Fruit fly (Drosophila melanogaster) whole organism, embryonic: ENCODE results near the gene Pex10.
A peak's percentile ranks its signal among the peaks of the same experiment; 100 is the strongest.

ENCODE experiments used
- Atf-2 ChIP-seq: fragments of 200-800 bp; sonication (Bioruptor generic); optimal IDR thresholded peaks from 2 replicates; lab custom pipeline; 2016; ENCODE audit warnings: missing biosample characterization, missing genetic modification characterization
- B-H2 ChIP-seq: fragments of 200-800 bp; sonication (Bioruptor generic); optimal IDR thresholded peaks from 2 replicates; lab custom pipeline; 2018; ENCODE audit warnings: missing biosample characterization, mild to moderate bottlenecking, missing genetic modification characterization
- CG11093 ChIP-seq: fragments of 200-800 bp; sonication (Bioruptor generic); IDR thresholded peaks from 3 replicates; pipeline ENCODE4 v1.3.6; 2022; ENCODE audit warnings: missing biosample characterization, missing genetic modification characterization
- CG11695 ChIP-seq: fragments of 200-800 bp; sonication (Bioruptor generic); IDR thresholded peaks from 3 replicates; pipeline ENCODE4 v1.3.6; 2022; ENCODE audit warnings: missing biosample characterization, missing genetic modification characterization
- CG12236 ChIP-seq: fragments of 200-800 bp; sonication (Bioruptor generic); optimal IDR thresholded peaks from 2 replicates; lab custom pipeline; 2016; ENCODE audit warnings: missing biosample characterization, missing genetic modification characterization
- CG1647 ChIP-seq: fragments of 200-800 bp; sonication (Bioruptor generic); optimal IDR thresholded peaks from 3 replicates; lab custom pipeline; 2016; ENCODE audit warnings: missing biosample characterization, missing genetic modification characterization
- CG16779 ChIP-seq: fragments of 200-800 bp; sonication (Bioruptor generic); IDR thresholded peaks from 2 replicates; pipeline ENCODE4 v1.3.6; 2022; ENCODE audit warnings: missing biosample characterization, missing genetic modification characterization
- CG17186 ChIP-seq: fragments of 200-800 bp; sonication (Bioruptor generic); optimal IDR thresholded peaks from 3 replicates; lab custom pipeline; 2017; ENCODE audit warnings: missing biosample characterization, missing genetic modification reagents, missing genetic modification characterization
- CG1832 ChIP-seq: fragments of 200-800 bp; sonication (Bioruptor generic); optimal IDR thresholded peaks from 2 replicates; lab custom pipeline; 2017; ENCODE audit warnings: missing biosample characterization, mild to moderate bottlenecking, missing genetic modification characterization, inconsistent platforms
- CG30020 ChIP-seq: fragments of 200-800 bp; optimal IDR thresholded peaks from 2 replicates; lab custom pipeline; 2019; ENCODE audit warnings: missing biosample characterization, mild to moderate bottlenecking, missing genetic modification characterization, moderate library complexity
- CG30403 ChIP-seq: fragments of 200-800 bp; sonication (Bioruptor generic); optimal IDR thresholded peaks from 3 replicates; lab custom pipeline; 2016; ENCODE audit warnings: missing biosample characterization, missing genetic modification characterization
- CG3163 ChIP-seq: fragments of 200-800 bp; sonication (Bioruptor generic); optimal IDR thresholded peaks from 3 replicates; lab custom pipeline; 2016; ENCODE audit warnings: missing biosample characterization, missing genetic modification characterization
- CG33557 ChIP-seq: fragments of 200-800 bp; sonication (Bioruptor generic); optimal IDR thresholded peaks from 2 replicates; lab custom pipeline; 2019; ENCODE audit warnings: missing biosample characterization, mild to moderate bottlenecking, missing genetic modification characterization, moderate library complexity
- CG8290 ChIP-seq, 3 experiments: fragments of 200-800 bp; sonication (Bioruptor generic); optimal IDR thresholded peaks; 2 replicates each; lab custom pipeline; 2016 to 2019; ENCODE audit warnings: missing biosample characterization in 3 of 3, missing genetic modification characterization in 3 of 3, mild to moderate bottlenecking in 2 of 3, moderate library complexity in 1 of 3
- CG8388 ChIP-seq: fragments of 200-800 bp; sonication (Bioruptor generic); optimal IDR thresholded peaks from 2 replicates; lab custom pipeline; 2019; ENCODE audit warnings: missing biosample characterization, mild to moderate bottlenecking, missing genetic modification characterization, moderate library complexity
- Dip3 ChIP-seq: fragments of 200-800 bp; sonication (Bioruptor generic); optimal IDR thresholded peaks from 3 replicates; lab custom pipeline; 2016; ENCODE audit warnings: missing biosample characterization, missing genetic modification characterization
- ERR ChIP-seq: fragments of 200-800 bp; sonication (Bioruptor generic); optimal IDR thresholded peaks from 2 replicates; lab custom pipeline; 2016; ENCODE audit warnings: missing biosample characterization, missing genetic modification characterization
- Ets65A ChIP-seq: fragments of 200-800 bp; sonication (Bioruptor generic); peaks from one replicate; lab custom pipeline; 2016; ENCODE audit warnings: missing biosample characterization, missing genetic modification characterization
- Hmx ChIP-seq: fragments of 200-800 bp; sonication (Bioruptor generic); optimal IDR thresholded peaks from 2 replicates; lab custom pipeline; 2016; ENCODE audit warnings: missing biosample characterization, missing genetic modification characterization
- Jarid2 ChIP-seq: fragments of 200-800 bp; sonication (Bioruptor generic); optimal IDR thresholded peaks from 3 replicates; lab custom pipeline; 2017; ENCODE audit warnings: mild to moderate bottlenecking, missing biosample characterization, missing genetic modification reagents, missing genetic modification characterization
- Meics ChIP-seq: fragments of 200-800 bp; sonication (Bioruptor generic); optimal IDR thresholded peaks from 2 replicates; lab custom pipeline; 2017; ENCODE audit warnings: missing biosample characterization, mild to moderate bottlenecking, missing genetic modification characterization
- NFAT ChIP-seq: fragments of 200-800 bp; sonication (Bioruptor generic); IDR thresholded peaks from 2 replicates; pipeline ENCODE4 v1.3.6; 2022; ENCODE audit warnings: missing biosample characterization, missing genetic modification characterization
- PHDP ChIP-seq: fragments of 200-800 bp; sonication (Bioruptor generic); optimal IDR thresholded peaks from 3 replicates; lab custom pipeline; 2018; ENCODE audit warnings: missing biosample characterization, mild to moderate bottlenecking, missing genetic modification characterization, moderate library complexity
- Trl ChIP-seq, 3 experiments: fragments of >200 bp in 2 of 3; fragments of 200-800 bp in 1 of 3; sonication (Bioruptor generic) in 1 of 3; optimal IDR thresholded peaks; 2 replicates in 1 of 3; 3 replicates in 2 of 3; lab custom pipeline; 2016 to 2017; ENCODE audit warnings: missing biosample characterization in 1 of 3, missing genetic modification characterization in 1 of 3
- caup ChIP-seq: fragments of 200-800 bp; sonication (Bioruptor generic); optimal IDR thresholded peaks from 3 replicates; lab custom pipeline; 2017; ENCODE audit warnings: missing biosample characterization, mild to moderate bottlenecking, missing genetic modification characterization, moderate library complexity; ENCODE audit not compliant: severe bottlenecking
- croc ChIP-seq: fragments of 200-800 bp; sonication (Bioruptor generic); conservative IDR thresholded peaks from 3 replicates; pipeline ENCODE4 v1.3.6; 2022; ENCODE audit warnings: missing biosample characterization, missing genetic modification characterization
- crol ChIP-seq: fragments of 200-800 bp; sonication (Bioruptor generic); IDR thresholded peaks from 2 replicates; pipeline ENCODE4 v1.3.6; 2022; ENCODE audit warnings: missing biosample characterization, missing genetic modification characterization
- dati ChIP-seq: fragments of 200-800 bp; sonication (Bioruptor generic); IDR thresholded peaks from 2 replicates; pipeline ENCODE4 v1.3.6; 2022; ENCODE audit warnings: missing biosample characterization, missing genetic modification characterization
- dimm ChIP-seq: fragments of 200-800 bp; sonication (Bioruptor generic); IDR thresholded peaks from 2 replicates; pipeline ENCODE4 v1.3.6; 2022; ENCODE audit warnings: missing biosample characterization, missing genetic modification characterization
- gfzf ChIP-seq: fragments of 200-800 bp; sonication (Bioruptor generic); optimal IDR thresholded peaks from 2 replicates; lab custom pipeline; 2016; ENCODE audit warnings: missing biosample characterization, mild to moderate bottlenecking, missing genetic modification characterization, moderate library complexity
- jumu ChIP-seq: fragments of 200-800 bp; sonication (Bioruptor generic); optimal IDR thresholded peaks from 3 replicates; lab custom pipeline; 2016; ENCODE audit warnings: missing biosample characterization, missing genetic modification characterization
- kni ChIP-seq: fragments of 200-800 bp; sonication (Bioruptor generic); optimal IDR thresholded peaks from 3 replicates; lab custom pipeline; 2017; ENCODE audit warnings: mild to moderate bottlenecking, missing biosample characterization, missing genetic modification reagents, missing genetic modification characterization
- nom ChIP-seq: fragments of 200-800 bp; sonication (Bioruptor generic); optimal IDR thresholded peaks from 2 replicates; lab custom pipeline; 2017; ENCODE audit warnings: missing biosample characterization, missing genetic modification characterization, mild to moderate bottlenecking, moderate library complexity, missing genetic modification reagents
- pfk ChIP-seq: fragments of 200-800 bp; sonication (Bioruptor generic); optimal IDR thresholded peaks from 2 replicates; lab custom pipeline; 2018; ENCODE audit warnings: missing biosample characterization, mild to moderate bottlenecking, missing genetic modification characterization, moderate library complexity
- scrt ChIP-seq: fragments of 200-800 bp; sonication (Bioruptor generic); optimal IDR thresholded peaks from 2 replicates; lab custom pipeline; 2018; ENCODE audit warnings: missing biosample characterization, mild to moderate bottlenecking, missing genetic modification characterization, moderate library complexity
- sens ChIP-seq: fragments of 200-800 bp; sonication (Bioruptor generic); peaks from one replicate; lab custom pipeline; 2016; ENCODE audit warnings: missing biosample characterization, missing genetic modification characterization
- so ChIP-seq: fragments of 200-800 bp; sonication (Bioruptor generic); IDR thresholded peaks from 3 replicates; pipeline ENCODE4 v1.3.6; 2022; ENCODE audit warnings: missing biosample characterization, missing genetic modification characterization
- stwl ChIP-seq: fragments of 200-800 bp; sonication (Bioruptor generic); optimal IDR thresholded peaks from 3 replicates; lab custom pipeline; 2018; ENCODE audit warnings: missing biosample characterization, mild to moderate bottlenecking, missing genetic modification characterization, moderate library complexity
- wor ChIP-seq: fragments of 200-800 bp; sonication (Bioruptor generic); IDR thresholded peaks from 2 replicates; pipeline ENCODE4 v1.3.6; 2022; ENCODE audit warnings: missing biosample characterization, missing genetic modification characterization
- z ChIP-seq: fragments of 200-800 bp; sonication (Bioruptor generic); IDR thresholded peaks from 3 replicates; pipeline ENCODE4 v1.3.6; 2022; ENCODE audit warnings: missing biosample characterization, missing genetic modification characterization

The Pex10 gene

dm6 chr3L:1592822-1593452 is 34.9 kb downstream of the Pex10 start (continued):
- no peak for TF ChIP-seq CG8388 (GFP tag; lab: Kevin White, UChicago)
- no peak for TF ChIP-seq gfzf (GFP tag; lab: Kevin White, UChicago)
- TF ChIP-seq CG12236 (GFP tag; lab: Kevin White, UChicago) = no peak
- TF ChIP-seq B-H2 (GFP tag; lab: Kevin White, UChicago) = no peak
- no peak for TF ChIP-seq so (GFP tag; lab: Robert Waterston, UW)
- TF ChIP-seq Dip3 = no peak
- TF ChIP-seq z (GFP tag; lab: Robert Waterston, UW) = peak; percentile 94
- TF ChIP-seq CG3163 = peak; percentile 95
- peak; percentile 5 for TF ChIP-seq CG1832 (GFP tag; lab: Kevin White, UChicago)
- TF ChIP-seq kni (GFP tag; lab: Kevin White, UChicago) = peak; percentile 19
- no peak for TF ChIP-seq CG16779 (GFP tag; lab: Robert Waterston, UW)
- TF ChIP-seq PHDP (tag; lab: Kevin White, UChicago) = no peak
- TF ChIP-seq crol = no peak
- TF ChIP-seq ERR (GFP tag; lab: Kevin White, UChicago) = no peak
- peak; percentile 27 for TF ChIP-seq stwl
- no peak for TF ChIP-seq Meics (GFP tag; lab: Kevin White, UChicago)
- TF ChIP-seq CG17186 (GFP tag; lab: Kevin White, UChicago) = no peak
- TF ChIP-seq jumu (GFP tag; lab: Kevin White, UChicago) = no peak
- TF ChIP-seq Trl (optimal IDR thresholded peaks at IDR 0.05; lab: Kevin White, UChicago) = peak in 1 of 2 experiments; percentile 86
- no peak for TF ChIP-seq Trl (GFP tag; optimal IDR thresholded peaks at IDR 0.05; lab: Kevin White, UChicago)
- peak; percentile 69 for TF ChIP-seq nom (GFP tag; lab: Kevin White, UChicago)
- no peak for TF ChIP-seq CG1647 (GFP tag; lab: Kevin White, UChicago)
- TF ChIP-seq sens (GFP tag; lab: Kevin White, UChicago) = no peak
- TF ChIP-seq croc = no peak
- no peak for TF ChIP-seq caup (GFP tag; lab: Kevin White, UChicago)
- TF ChIP-seq wor (GFP tag; lab: Robert Waterston, UW) = no peak
- no peak for TF ChIP-seq pfk (GFP tag; lab: Kevin White, UChicago)
- TF ChIP-seq dati (GFP tag; lab: Robert Waterston, UW) = no peak
- TF ChIP-seq CG30020 = no peak
- peak; percentile 73 for TF ChIP-seq Ets65A
- no peak for TF ChIP-seq CG8290 (GFP tag; optimal IDR thresholded peaks at IDR 0.05; lab: Kevin White, UChicago)
- peak in 1 of 2 experiments; percentile 78 for TF ChIP-seq CG8290 (tag; optimal IDR thresholded peaks at IDR 0.05; lab: Kevin White, UChicago)
- peak; percentile 11 for TF ChIP-seq Jarid2
- no peak for TF ChIP-seq CG11695 (GFP tag; lab: Robert Waterston, UW)
- no peak for TF ChIP-seq scrt (GFP tag; lab: Kevin White, UChicago)
- TF ChIP-seq Atf-2 (GFP tag; lab: Kevin White, UChicago) = no peak
- peak; percentile 7 for TF ChIP-seq CG33557 (GFP tag; lab: Kevin White, UChicago)
- no peak for TF ChIP-seq NFAT (GFP tag; lab: Robert Waterston, UW)
- no peak for TF ChIP-seq CG11093 (GFP tag; lab: Robert Waterston, UW)
- TF ChIP-seq Hmx (GFP tag; lab: Kevin White, UChicago) = no peak
- TF ChIP-seq CG30403 (GFP tag; lab: Kevin White, UChicago) = no peak
- no peak for TF ChIP-seq dimm (GFP tag; lab: Robert Waterston, UW)
- TF ChIP-seq, all 482 proteins: peak for 21
